Comparison of ENCODE assay signal across 5 worm cellular contexts in genomic region chrV:4667062-4667461, ce11.
TF ChIP-seq lines count a peak whose summit lies in the region.

No protein-coding gene starts in this region.

TF ChIP-seq in whole organism, L4 larva, 104 proteins besides CTCF, POLR2A, EP300 and RAD21:
- TF ChIP-seq aha-1 (tag; lab: Kevin White, UChicago) (no peak), ama-1 (optimal IDR thresholded peaks at IDR 0.05; lab: Kevin White, UChicago) (no peak), dmd-8 (GFP tag; IDR thresholded peaks at IDR 0.05; lab: Robert Waterston, UW) (peak; percentile 45; the same call in 1 of the 2 replicates), vab-7 (GFP tag; IDR thresholded peaks at IDR 0.05; lab: Robert Waterston, UW) (no peak), nhr-28 (tag; optimal IDR thresholded peaks at IDR 0.05; lab: Kevin White, UChicago) (no peak), nhr-10 (tag; optimal IDR thresholded peaks at IDR 0.05; lab: Kevin White, UChicago) (no peak), set-16 (GFP tag; IDR thresholded peaks at IDR 0.05; lab: Robert Waterston, UW) (peak; percentile 80), attf-4 (tag; optimal IDR thresholded peaks at IDR 0.05; lab: Kevin White, UChicago) (no peak)

TF ChIP-seq in whole organism, early embryonic, 17 proteins besides CTCF, POLR2A, EP300 and RAD21:
- TF ChIP-seq tbx-37 (GFP tag; conservative IDR thresholded peaks at IDR 0.05; lab: Robert Waterston, UW) (no peak), hmg-4 (GFP tag; optimal IDR thresholded peaks at IDR 0.05; lab: Kevin White, UChicago) (no peak), tbx-11 (GFP tag; IDR thresholded peaks at IDR 0.05; lab: Robert Waterston, UW) (no peak), ceh-13 (GFP tag; optimal IDR thresholded peaks at IDR 0.05; lab: Kevin White, UChicago) (no peak), aly-1 (tag; optimal IDR thresholded peaks at IDR 0.05; lab: Kevin White, UChicago) (peak; percentile 19), F13C5.2 (tag; optimal IDR thresholded peaks at IDR 0.05; lab: Kevin White, UChicago) (no peak)

TF ChIP-seq in whole organism, late embryonic, 69 proteins besides CTCF, POLR2A, EP300 and RAD21:
- TF ChIP-seq C08G9.2 (tag; optimal IDR thresholded peaks at IDR 0.05; lab: Kevin White, UChicago) (no peak), hlh-6 (tag; optimal IDR thresholded peaks at IDR 0.05; lab: Kevin White, UChicago) (peak; percentile 43), F13H6.1 (tag; optimal IDR thresholded peaks at IDR 0.05; lab: Kevin White, UChicago) (no peak), hlh-8 (tag; optimal IDR thresholded peaks at IDR 0.05; lab: Kevin White, UChicago) (no peak), mec-3 (tag; optimal IDR thresholded peaks at IDR 0.05; lab: Kevin White, UChicago; ENCODE audit: borderline replicate concordance) (peak; percentile 42), elt-4 (tag; optimal IDR thresholded peaks at IDR 0.05; lab: Kevin White, UChicago) (peak; percentile 37)

TF ChIP-seq in whole organism, mixed stage, embryonic, 35 proteins besides CTCF, POLR2A, EP300 and RAD21:
- TF ChIP-seq nhr-28 (tag; optimal IDR thresholded peaks at IDR 0.05; lab: Kevin White, UChicago): no peak
- peak; percentile 54 for TF ChIP-seq ham-2 (GFP tag; optimal IDR thresholded peaks at IDR 0.05; lab: Kevin White, UChicago)
TF ChIP-seq in whole organism, mixed stage, embryonic: peak in this region for 1.

TF ChIP-seq in whole organism, young adult, 124 proteins besides CTCF, POLR2A, EP300 and RAD21:
- TF ChIP-seq ceh-91 (GFP tag; IDR thresholded peaks at IDR 0.05; lab: Robert Waterston, UW): no peak
- 0 out of 2 replicates have a peak, but pooled peaks have one; percentile 27 for TF ChIP-seq K11D2.4 (GFP tag; IDR thresholded peaks at IDR 0.05; lab: Robert Waterston, UW)
- TF ChIP-seq zfh-2 (GFP tag; conservative IDR thresholded peaks at IDR 0.05; lab: Robert Waterston, UW): no peak
- TF ChIP-seq madf-3 (GFP tag; IDR thresholded peaks at IDR 0.05; lab: Robert Waterston, UW): no peak
- TF ChIP-seq lsy-27 (tag; optimal IDR thresholded peaks at IDR 0.05; lab: Kevin White, UChicago; ENCODE audit: borderline replicate concordance, insufficient read depth): no peak
- peak; percentile 29; the same call in 1 of the 2 replicates for TF ChIP-seq egrh-3 (GFP tag; IDR thresholded peaks at IDR 0.05; lab: Robert Waterston, UW)
